Fruit fly (Drosophila melanogaster) S2 (cell line): ENCODE measurements around the gene roq.

Experiments
- CG8478 ChIP-seq: fragments of >200 bp; optimal IDR thresholded peaks from 2 replicates; lab custom pipeline; 2018
- CTCF ChIP-seq, 2 experiments: fragments of >200 bp; optimal IDR thresholded peaks; 2 replicates each; lab custom pipeline; 2018

DNA sequence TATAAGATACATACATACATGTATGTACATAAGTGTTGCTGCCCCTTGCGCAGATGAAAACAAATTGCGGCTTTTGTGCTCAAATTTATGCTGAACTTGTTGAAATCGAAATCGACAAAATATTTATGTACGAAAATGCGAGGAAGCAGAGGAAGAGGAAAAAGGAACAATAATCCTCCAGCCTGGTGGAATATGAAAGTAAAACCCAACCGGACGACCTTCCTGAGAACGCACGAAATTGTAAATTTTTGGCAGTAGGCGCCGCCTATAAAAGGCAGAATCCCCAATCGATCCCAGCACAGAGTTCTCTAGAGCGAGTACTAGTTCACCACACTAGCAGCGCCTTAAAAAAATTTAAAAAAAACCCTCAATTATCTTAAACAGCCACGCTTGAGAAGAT is 13.8 kb downstream of the roq start, which contains the start of gene Cpr72Eb:
- TF ChIP-seq CG8478 (lab: Kevin White, UChicago) (no peak), CTCF (optimal IDR thresholded peaks at IDR 0.05; lab: Kevin White, UChicago) (no peak)
